Fruit fly (Drosophila melanogaster): ENCODE results near the gene sordd1.
A peak's percentile ranks its signal among the peaks of the same experiment; 100 is the strongest.

sordd1 gene

DNA sequence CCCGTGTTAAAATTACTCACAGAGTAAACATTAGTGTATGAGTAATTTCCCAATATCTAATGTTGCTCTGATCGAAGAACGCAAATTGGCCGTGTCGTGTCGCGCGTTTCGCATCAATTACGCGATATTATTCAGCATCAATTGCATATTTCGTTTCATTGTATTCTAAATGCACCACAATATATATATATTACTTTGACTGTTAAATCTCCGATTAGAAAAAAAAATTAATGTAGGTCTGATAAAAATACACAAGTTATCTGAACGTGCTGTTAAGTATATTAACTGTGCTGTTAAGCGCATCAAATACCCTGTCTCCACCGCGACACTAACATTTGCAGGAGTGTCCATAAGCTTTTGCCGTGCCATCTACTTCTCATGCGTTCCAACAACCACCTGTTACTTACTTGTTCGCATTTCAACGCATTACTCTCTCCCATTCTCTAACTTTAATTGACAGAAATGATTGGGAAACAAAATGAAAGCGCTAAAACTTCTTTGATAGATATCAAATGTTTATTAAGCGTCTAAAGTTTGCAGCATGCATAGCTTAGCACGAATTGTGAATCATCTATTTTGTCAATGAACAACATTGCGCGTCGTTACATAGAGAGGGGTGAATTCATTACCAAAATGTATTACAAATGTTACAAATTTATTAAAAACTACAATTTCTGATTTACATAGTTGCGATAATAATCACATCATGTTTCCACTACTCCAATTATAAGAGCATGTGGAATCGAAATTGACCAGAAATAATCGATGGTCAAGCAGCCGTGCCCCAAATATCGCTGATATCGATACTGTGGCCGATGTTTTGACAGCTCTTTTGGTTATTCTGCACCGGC lies 35.2 kb downstream of the sordd1 start, which contains the start of the genes Graf and mRpL3 (continued):
- TF ChIP-seq CG9215 (GFP tag; IDR thresholded peaks at IDR 0.05) (no peak), Tbp (GFP tag; optimal IDR thresholded peaks at IDR 0.05) (no peak), CG7963 (GFP tag; IDR thresholded peaks at IDR 0.05; ENCODE audit: partially characterized antibody) (peak; percentile 91), Poxn (GFP tag; IDR thresholded peaks at IDR 0.05) (no peak), CG15696 (tag; optimal IDR thresholded peaks at IDR 0.05) (no peak), CG18619 (GFP tag; optimal IDR thresholded peaks at IDR 0.05) (no peak), Ets65A (GFP tag) (no peak), Myb (GFP tag; optimal IDR thresholded peaks at IDR 0.05) (no peak), MTF-1 (GFP tag; optimal IDR thresholded peaks at IDR 0.05; ENCODE audit: borderline replicate concordance) (no peak), ash1 (GFP tag; optimal IDR thresholded peaks at IDR 0.05) (no peak), tgo (GFP tag; IDR thresholded peaks at IDR 0.05) (no peak), Max (GFP tag; optimal IDR thresholded peaks at IDR 0.05) (no peak), CG17802 (tag; optimal IDR thresholded peaks at IDR 0.05) (peak; percentile 74), Hey (tag; optimal IDR thresholded peaks at IDR 0.05) (no peak), tin (GFP tag; optimal IDR thresholded peaks at IDR 0.05) (no peak), CG1602 (GFP tag; optimal IDR thresholded peaks at IDR 0.05) (no peak), CG11456 (GFP tag; IDR thresholded peaks at IDR 0.05) (no peak), Dref (GFP tag; IDR thresholded peaks at IDR 0.05) (peak; percentile 93), Vsx1 (GFP tag; optimal IDR thresholded peaks at IDR 0.05) (no peak), CG15269 (tag; optimal IDR thresholded peaks at IDR 0.05) (no peak), CG1792 (GFP tag; optimal IDR thresholded peaks at IDR 0.05) (no peak), CG2202 (tag; optimal IDR thresholded peaks at IDR 0.05) (no peak), CG11560 (tag; IDR thresholded peaks at IDR 0.05) (no peak), HLH4C (GFP tag; IDR thresholded peaks at IDR 0.05; ENCODE audit: partially characterized antibody) (peak; percentile 91), D19A (tag; optimal IDR thresholded peaks at IDR 0.05) (no peak), Bgb (GFP tag; IDR thresholded peaks at IDR 0.05; ENCODE audit: partially characterized antibody) (peak; percentile 93), B-H1 (GFP tag; IDR thresholded peaks at IDR 0.05) (no peak), CG7556 (GFP tag; optimal IDR thresholded peaks at IDR 0.05) (no peak), pnt (GFP tag; optimal IDR thresholded peaks at IDR 0.05) (no peak), otp (GFP tag; IDR thresholded peaks at IDR 0.05) (no peak), CG2116 (GFP tag; optimal IDR thresholded peaks at IDR 0.05) (peak; percentile 47), kah (GFP tag; optimal IDR thresholded peaks at IDR 0.05) (peak; percentile 96), Dbx (GFP tag; IDR thresholded peaks at IDR 0.05) (no peak), dimm (GFP tag; IDR thresholded peaks at IDR 0.05) (no peak), CG31388 (GFP tag; optimal IDR thresholded peaks at IDR 0.05) (no peak), nmo (GFP tag; optimal IDR thresholded peaks at IDR 0.05) (peak; percentile 17), ham (GFP tag; IDR thresholded peaks at IDR 0.05) (no peak), Side (GFP tag; optimal IDR thresholded peaks at IDR 0.05) (no peak), ssp (GFP tag; IDR thresholded peaks at IDR 0.05) (peak; percentile 84)

DNA sequence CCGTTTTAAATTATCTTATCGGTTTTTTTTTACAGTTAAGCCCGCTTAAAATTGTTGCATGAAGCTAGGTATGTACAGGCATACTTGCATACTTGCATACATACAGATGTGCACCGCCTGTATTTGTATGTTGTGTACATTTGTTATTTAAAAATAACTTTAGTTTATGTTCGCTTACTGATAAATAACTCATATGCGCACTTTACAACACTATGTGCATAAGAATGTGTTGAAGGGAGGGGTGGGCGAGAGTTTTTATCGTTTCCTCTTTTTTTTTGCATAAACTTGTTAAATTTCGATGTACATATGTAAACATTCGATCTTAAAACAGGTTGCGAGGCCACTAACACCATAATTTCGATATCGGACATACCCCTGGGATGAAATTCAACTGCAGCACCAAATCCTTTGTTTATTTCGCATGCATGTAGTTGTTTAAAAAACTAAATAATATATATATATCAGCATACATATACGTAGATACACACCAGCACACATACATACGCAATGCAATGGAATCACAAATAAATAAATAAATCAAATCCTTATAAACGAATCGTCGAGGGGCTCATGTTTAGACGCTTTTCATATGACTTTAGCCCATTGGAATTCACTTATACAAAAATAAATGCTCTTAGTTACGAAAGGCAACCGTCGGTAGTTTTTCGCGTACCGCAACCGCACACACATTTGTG lies 35.9 kb downstream of the sordd1 start:
- TF ChIP-seq tgo (GFP tag; IDR thresholded peaks at IDR 0.05) (no peak), sens (GFP tag) (peak; percentile 39), CG10267 (tag; optimal IDR thresholded peaks at IDR 0.05) (peak; percentile 66), chinmo (GFP tag; IDR thresholded peaks at IDR 0.05; ENCODE audit: partially characterized antibody) (0 out of 4 replicates have a peak, but pooled peaks have one; percentile 58), nerfin-1 (tag; optimal IDR thresholded peaks at IDR 0.05) (peak; percentile 59), Med (GFP tag) (peak; percentile 35), sd (tag; optimal IDR thresholded peaks at IDR 0.05) (peak; percentile 60), cg (GFP tag; optimal IDR thresholded peaks at IDR 0.05) (peak; percentile 68), slp2 (GFP tag; optimal IDR thresholded peaks at IDR 0.05) (no peak), CG8924 (tag; optimal IDR thresholded peaks at IDR 0.05) (peak; percentile 53), CG7372 (GFP tag; IDR thresholded peaks at IDR 0.05) (no peak)
